Worm (Caenorhabditis elegans) whole organism, young adult: Measurements from ENCODE around the gene txt-19.

Source experiments
- ccch-3 ChIP-seq: fragments of 200-800 bp; sonication (Bioruptor generic); optimal IDR thresholded peaks from 2 replicates; lab custom pipeline; 2018; ENCODE audit warnings: mild to moderate bottlenecking, missing genetic modification characterization, missing compliant biosample characterization
- ceh-40 ChIP-seq: fragments of 200-800 bp; sonication (Bioruptor generic); IDR thresholded peaks from 2 replicates; pipeline ENCODE4 v1.3.6; 2022; ENCODE audit warnings: missing genetic modification characterization, missing compliant biosample characterization
- nfyb-1 ChIP-seq: fragments of 200-800 bp; sonication (Bioruptor generic); IDR thresholded peaks from 2 replicates; pipeline ENCODE4 v1.3.6; 2022; ENCODE audit warnings: missing genetic modification reagents, missing genetic modification characterization, missing compliant biosample characterization
- nhr-179 ChIP-seq: sonication (generic microtip); optimal IDR thresholded peaks from 2 replicates; lab custom pipeline; 2016; ENCODE audit warnings: mild to moderate bottlenecking, missing genetic modification characterization, missing compliant biosample characterization
- pha-4 ChIP-seq: fragments of 150-350 bp; sonication (generic microtip); optimal IDR thresholded peaks from 2 replicates; lab custom pipeline; 2014; ENCODE audit warnings: missing biosample characterization, missing genetic modification reagents, missing genetic modification characterization

DNA sequence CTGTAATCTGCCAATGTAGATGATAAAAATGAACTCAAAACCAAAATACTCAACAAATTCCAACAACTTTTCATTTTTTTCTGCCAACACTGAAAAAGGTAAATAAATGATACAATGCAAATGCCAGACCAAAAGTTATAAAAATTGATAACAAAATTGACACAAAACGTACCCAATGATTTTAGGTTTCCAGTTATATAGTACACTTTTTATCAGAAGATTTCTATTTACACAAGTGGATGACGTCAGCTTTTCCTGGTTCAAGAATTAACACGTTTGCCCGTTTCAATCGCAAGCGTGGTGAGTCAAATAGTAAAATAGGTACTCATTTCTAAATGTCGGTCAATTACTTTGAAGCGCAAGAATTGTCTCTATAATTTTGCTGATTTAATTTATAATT is 33.9 kb downstream of the txt-19 start, which contains the start of gene ZK896.5:
- TF ChIP-seq nhr-179: no peak
- TF ChIP-seq pha-4 (tag; lab: Kevin White, UChicago): no peak
- TF ChIP-seq nfyb-1: no peak
- TF ChIP-seq ccch-3 (GFP tag; lab: Kevin White, UChicago): no peak
- TF ChIP-seq ceh-40 (GFP tag; lab: Robert Waterston, UW): no peak
